Fruit fly (Drosophila melanogaster) Kc167 (cell line): Measurements from ENCODE around the gene Pex10.

Experiments
- Myc ChIP-seq: fragments of >200 bp; optimal IDR thresholded peaks from 2 replicates; lab custom pipeline; 2017; ENCODE audit warnings: missing external identifiers
- Sin3A ChIP-seq: fragments of >200 bp; optimal IDR thresholded peaks from 2 replicates; lab custom pipeline; 2018; ENCODE audit warnings: missing external identifiers
- h ChIP-seq: fragments of >200 bp; optimal IDR thresholded peaks from 3 replicates; lab custom pipeline; 2018; ENCODE audit warnings: missing external identifiers
- insv ChIP-seq: fragments of >200 bp; optimal IDR thresholded peaks from 3 replicates; lab custom pipeline; 2018; ENCODE audit warnings: missing external identifiers
- psq ChIP-seq: fragments of >200 bp; optimal IDR thresholded peaks from 2 replicates; lab custom pipeline; 2017; ENCODE audit warnings: missing external identifiers

DNA sequence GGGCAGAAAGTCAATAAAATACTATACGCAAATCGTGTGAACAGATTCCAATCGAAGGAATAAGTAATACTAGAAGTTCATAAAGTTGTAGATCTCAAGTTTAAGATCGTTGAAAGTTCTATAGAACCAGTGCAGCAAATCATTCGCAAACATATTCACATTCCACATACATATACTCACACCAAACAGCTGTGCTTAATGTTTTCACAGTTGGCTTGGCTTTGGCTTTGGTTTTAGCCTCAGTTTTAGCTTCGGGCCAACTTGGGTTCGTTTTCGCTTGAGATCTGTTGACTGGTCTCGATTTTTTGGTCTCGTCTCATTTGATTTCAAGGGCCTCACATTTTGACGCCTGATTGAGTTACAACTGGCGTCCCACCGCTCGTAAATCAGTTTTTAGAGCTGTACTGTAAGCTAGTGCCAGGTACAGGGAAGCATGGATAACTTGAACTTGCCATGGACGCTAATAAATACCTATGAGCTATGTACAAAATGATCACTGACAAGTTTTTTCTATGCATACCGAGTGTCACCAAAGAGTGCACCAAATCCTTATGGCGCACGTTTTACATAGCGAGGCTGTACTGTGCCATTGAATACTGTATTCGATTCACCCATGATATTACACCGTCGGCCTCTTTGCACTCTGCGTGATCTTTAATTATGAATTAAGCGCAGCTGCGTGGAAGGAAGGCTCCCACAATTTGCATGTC is 29.3 kb downstream of the Pex10 start:
- TF ChIP-seq h (lab: Kevin White, UChicago) (no peak), insv (no peak), psq (lab: Kevin White, UChicago) (no peak), Myc (lab: Kevin White, UChicago) (no peak), Sin3A (lab: Kevin White, UChicago) (no peak)
